Worm (Caenorhabditis elegans) whole organism, late embryonic: ENCODE data around the gene T05C12.1.

ENCODE experiments used
- elt-4 ChIP-seq: sonication (generic microtip); optimal IDR thresholded peaks from 2 replicates; lab custom pipeline; 2016; ENCODE audit warnings: missing genetic modification characterization, missing compliant biosample characterization
- ets-4 ChIP-seq: sonication (generic microtip); optimal IDR thresholded peaks from 2 replicates; lab custom pipeline; 2016; ENCODE audit warnings: missing genetic modification characterization, missing compliant biosample characterization
- fkh-10 ChIP-seq: fragments of 150-350 bp; optimal IDR thresholded peaks from 2 replicates; lab custom pipeline; 2014; ENCODE audit warnings: missing biosample characterization, missing genetic modification reagents, missing genetic modification characterization
- sox-4 ChIP-seq: sonication (generic microtip); optimal IDR thresholded peaks from 2 replicates; lab custom pipeline; 2017; ENCODE audit warnings: mild to moderate bottlenecking, missing genetic modification characterization, inconsistent platforms, missing compliant biosample characterization

DNA sequence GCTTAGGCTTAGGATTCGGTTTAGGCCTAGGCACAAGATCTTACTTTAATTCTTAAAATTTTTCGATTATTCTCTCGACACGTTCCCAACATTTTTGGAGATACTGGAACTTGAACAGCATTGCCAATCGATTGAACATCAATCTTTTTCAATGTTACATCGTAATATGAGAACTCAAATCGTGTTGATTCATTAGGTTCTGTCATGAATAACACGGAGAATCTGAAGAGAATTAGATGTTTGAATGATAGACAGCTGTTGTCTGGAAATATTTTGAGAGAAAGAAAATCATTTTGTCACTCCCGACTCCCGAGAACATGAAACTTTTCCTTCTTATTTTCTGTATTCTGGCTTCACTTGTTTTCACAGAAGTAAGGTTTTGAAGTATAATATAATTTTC, 4.2 kb upstream of the T05C12.1 start, which contains the start of gene T05C12.15:
- no peak for TF ChIP-seq elt-4 (tag; lab: Kevin White, UChicago)
- TF ChIP-seq fkh-10: no peak
- TF ChIP-seq sox-4 (tag; lab: Kevin White, UChicago): no peak
- no peak for TF ChIP-seq ets-4
